Worm (Caenorhabditis elegans) whole organism, mixed stage, embryonic: ENCODE data around the gene T20D4.12.

Experiments
- M03D4.4 ChIP-seq: sonication (generic microtip); optimal IDR thresholded peaks from 2 replicates; lab custom pipeline; 2017; ENCODE audit warnings: mild to moderate bottlenecking, missing genetic modification characterization, missing compliant biosample characterization
- bed-3 ChIP-seq: fragments of 200-800 bp; sonication (Bioruptor generic); optimal IDR thresholded peaks from 3 replicates; lab custom pipeline; 2018; ENCODE audit warnings: mild to moderate bottlenecking, missing genetic modification characterization, moderate library complexity, missing compliant biosample characterization
- ceh-39 ChIP-seq: fragments of 150-350 bp; optimal IDR thresholded peaks from 2 replicates; lab custom pipeline; 2014; ENCODE audit warnings: missing biosample characterization, missing genetic modification characterization
- ceh-43 ChIP-seq: fragments of 200-800 bp; sonication (Bioruptor generic); optimal IDR thresholded peaks from 2 replicates; lab custom pipeline; 2018; ENCODE audit warnings: mild to moderate bottlenecking, missing genetic modification characterization, moderate library complexity, missing compliant biosample characterization
- ceh-83 ChIP-seq: fragments of 200-800 bp; sonication (Bioruptor generic); optimal IDR thresholded peaks from 2 replicates; lab custom pipeline; 2018; ENCODE audit warnings: mild to moderate bottlenecking, missing genetic modification characterization, missing compliant biosample characterization
- cnd-1 ChIP-seq: fragments of 200-800 bp; sonication (Bioruptor generic); optimal IDR thresholded peaks from 2 replicates; lab custom pipeline; 2018; ENCODE audit warnings: mild to moderate bottlenecking, missing genetic modification characterization, missing compliant biosample characterization
- drap-1 ChIP-seq: fragments of 200-800 bp; sonication (Bioruptor generic); optimal IDR thresholded peaks from 3 replicates; lab custom pipeline; 2018; ENCODE audit warnings: mild to moderate bottlenecking, missing genetic modification characterization, missing compliant biosample characterization
- flh-1 ChIP-seq: fragments of 200-800 bp; sonication (Bioruptor generic); optimal IDR thresholded peaks from 2 replicates; lab custom pipeline; 2018; ENCODE audit warnings: mild to moderate bottlenecking, missing genetic modification characterization, moderate library complexity, missing compliant biosample characterization
- ham-2 ChIP-seq: fragments of 200-800 bp; sonication (Bioruptor generic); optimal IDR thresholded peaks from 2 replicates; lab custom pipeline; 2018; ENCODE audit warnings: mild to moderate bottlenecking, missing genetic modification characterization, missing compliant biosample characterization
- hlh-1 ChIP-seq: fragments of 150-350 bp; optimal IDR thresholded peaks from 2 replicates; lab custom pipeline; 2014; ENCODE audit warnings: missing biosample characterization, missing genetic modification reagents, missing genetic modification characterization
- lin-13 ChIP-seq: fragments of 150-350 bp; optimal IDR thresholded peaks from 2 replicates; lab custom pipeline; 2014; ENCODE audit warnings: missing biosample characterization, missing genetic modification characterization
- mab-5 ChIP-seq: fragments of 150-350 bp; optimal IDR thresholded peaks from 2 replicates; lab custom pipeline; 2014; ENCODE audit warnings: missing biosample characterization, missing genetic modification characterization
- mep-1 ChIP-seq: fragments of 150-350 bp; optimal IDR thresholded peaks from 2 replicates; lab custom pipeline; 2017; ENCODE audit warnings: missing biosample characterization, missing genetic modification reagents, missing genetic modification characterization, inconsistent platforms
- mls-2 ChIP-seq: sonication (generic microtip); optimal IDR thresholded peaks from 2 replicates; lab custom pipeline; 2016; ENCODE audit warnings: mild to moderate bottlenecking, missing genetic modification characterization, moderate library complexity, missing compliant biosample characterization
- nhr-12 ChIP-seq: fragments of 150-350 bp; optimal IDR thresholded peaks from 2 replicates; lab custom pipeline; 2014; ENCODE audit warnings: missing biosample characterization, missing genetic modification characterization
- nhr-2 ChIP-seq: fragments of 150-350 bp; optimal IDR thresholded peaks from 2 replicates; lab custom pipeline; 2014; ENCODE audit warnings: missing biosample characterization, missing genetic modification characterization
- nhr-237 ChIP-seq: fragments of 150-350 bp; optimal IDR thresholded peaks from 2 replicates; lab custom pipeline; 2014; ENCODE audit warnings: missing biosample characterization, missing genetic modification characterization
- nhr-28 ChIP-seq: fragments of 150-350 bp; optimal IDR thresholded peaks from 2 replicates; lab custom pipeline; 2014; ENCODE audit warnings: missing biosample characterization, missing genetic modification characterization
- nhr-76 ChIP-seq: sonication (generic microtip); optimal IDR thresholded peaks from 2 replicates; lab custom pipeline; 2017; ENCODE audit warnings: missing biosample characterization, missing genetic modification characterization
- pha-4 ChIP-seq: fragments of 150-350 bp; optimal IDR thresholded peaks from 2 replicates; lab custom pipeline; 2018; ENCODE audit warnings: missing biosample characterization, missing genetic modification reagents, missing genetic modification characterization
- sem-2 ChIP-seq: fragments of 200-800 bp; sonication (Bioruptor generic); optimal IDR thresholded peaks from 2 replicates; lab custom pipeline; 2018; ENCODE audit warnings: mild to moderate bottlenecking, missing genetic modification characterization, missing compliant biosample characterization
- snpc-4 ChIP-seq: fragments of 150-350 bp; optimal IDR thresholded peaks from 2 replicates; lab custom pipeline; 2014; ENCODE audit warnings: missing biosample characterization, missing genetic modification characterization
- sptf-1 ChIP-seq: sonication (generic microtip); optimal IDR thresholded peaks from 2 replicates; lab custom pipeline; 2017; ENCODE audit warnings: mild to moderate bottlenecking, missing genetic modification characterization, moderate library complexity, missing compliant biosample characterization
- tbx-8 ChIP-seq: fragments of 200-800 bp; sonication (Bioruptor generic); optimal IDR thresholded peaks from 2 replicates; lab custom pipeline; 2018; ENCODE audit warnings: mild to moderate bottlenecking, missing genetic modification characterization, moderate library complexity, missing compliant biosample characterization
- unc-120 ChIP-seq: sonication (generic microtip); optimal IDR thresholded peaks from 2 replicates; lab custom pipeline; 2017; ENCODE audit warnings: missing genetic modification characterization, missing compliant biosample characterization; ENCODE audit not compliant: poor library complexity, severe bottlenecking
- unc-39 ChIP-seq: fragments of 150-350 bp; optimal IDR thresholded peaks from 2 replicates; lab custom pipeline; 2014; ENCODE audit warnings: missing biosample characterization, missing genetic modification characterization
- unc-62 ChIP-seq: fragments of 150-350 bp; optimal IDR thresholded peaks from 2 replicates; lab custom pipeline; 2014; ENCODE audit warnings: missing biosample characterization, missing genetic modification reagents, missing genetic modification characterization
- zip-8 ChIP-seq: fragments of 150-350 bp; optimal IDR thresholded peaks from 2 replicates; lab custom pipeline; 2014; ENCODE audit warnings: missing biosample characterization, missing genetic modification characterization
- ztf-11 ChIP-seq: fragments of 150-350 bp; optimal IDR thresholded peaks from 2 replicates; lab custom pipeline; 2014; ENCODE audit warnings: missing biosample characterization, missing genetic modification characterization

T20D4.12 gene

ce11 chrV:3372673-3373072 is 24.2 kb upstream of the T20D4.12 start, which contains the start of gene srx-121:
srx-121 (minus strand) TSS chrV:3372773.
- TF ChIP-seq mep-1 (tag; lab: Kevin White, UChicago) (no peak), M03D4.4 (tag; lab: Kevin White, UChicago) (no peak), unc-120 (tag; lab: Kevin White, UChicago) (no peak), ceh-83 (GFP tag; lab: Kevin White, UChicago) (no peak), lin-13 (tag; lab: Kevin White, UChicago) (no peak)

ce11 chrV:3376973-3377372 is 19.9 kb upstream of the T20D4.12 start, which contains the start of gene srbc-2:
srbc-2 (minus strand) TSS chrV:3377073.
- TF ChIP-seq mls-2 (tag; lab: Kevin White, UChicago): no peak
- no peak for TF ChIP-seq mep-1 (tag; lab: Kevin White, UChicago)
- no peak for TF ChIP-seq drap-1 (GFP tag; lab: Kevin White, UChicago)
- no peak for TF ChIP-seq unc-39
- no peak for TF ChIP-seq lin-13 (tag; lab: Kevin White, UChicago)
- no peak for TF ChIP-seq nhr-12 (tag; lab: Kevin White, UChicago)
- TF ChIP-seq ceh-83 (GFP tag; lab: Kevin White, UChicago): no peak
- TF ChIP-seq flh-1 (GFP tag; lab: Kevin White, UChicago): no peak
- no peak for TF ChIP-seq zip-8 (tag; lab: Kevin White, UChicago)
- no peak for TF ChIP-seq nhr-237 (tag; lab: Kevin White, UChicago)
- TF ChIP-seq cnd-1 (tag; lab: Kevin White, UChicago): no peak
- TF ChIP-seq nhr-76: no peak
- TF ChIP-seq sem-2: no peak
- no peak for TF ChIP-seq ceh-39 (tag; lab: Kevin White, UChicago)
- TF ChIP-seq sptf-1 (tag; lab: Kevin White, UChicago): no peak
- TF ChIP-seq nhr-2 (tag; lab: Kevin White, UChicago): no peak
- TF ChIP-seq unc-62 (GFP tag; lab: Kevin White, UChicago): no peak

- TF ChIP-seq hlh-1: no peak
- TF ChIP-seq nhr-12 (tag; lab: Kevin White, UChicago): no peak
- TF ChIP-seq bed-3 (GFP tag; lab: Kevin White, UChicago): no peak
- TF ChIP-seq mep-1 (tag; lab: Kevin White, UChicago): no peak
- no peak for TF ChIP-seq nhr-28 (tag; lab: Kevin White, UChicago)
These were observed 8.6 kb upstream of the T20D4.12 start for ce11 chrV:3388299-3388698.

DNA sequence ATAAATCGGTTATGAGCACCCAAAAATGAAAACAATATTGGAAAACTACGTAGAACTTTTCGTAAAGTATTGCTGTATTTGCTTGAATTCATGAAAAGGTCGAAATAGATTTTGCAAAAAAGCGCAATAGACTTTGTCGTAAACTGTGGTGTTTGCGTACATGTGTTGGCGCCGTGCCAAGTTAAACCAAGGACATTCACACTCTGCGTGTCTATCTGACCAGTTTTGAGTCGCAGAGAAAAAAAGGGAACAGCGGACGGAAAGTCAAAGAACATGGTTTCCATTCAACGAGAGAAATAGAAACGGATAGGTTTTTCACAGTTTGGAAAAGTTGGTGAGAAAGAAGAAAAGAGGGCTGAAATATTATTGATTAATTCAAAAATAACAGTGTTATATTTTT is 5.9 kb upstream of the T20D4.12 start:
- TF ChIP-seq ham-2 (GFP tag; lab: Kevin White, UChicago) (no peak), zip-8 (tag; lab: Kevin White, UChicago) (no peak), ceh-43 (GFP tag; lab: Kevin White, UChicago) (no peak), mep-1 (tag; lab: Kevin White, UChicago) (no peak), snpc-4 (tag; lab: Kevin White, UChicago) (no peak), unc-62 (GFP tag; lab: Kevin White, UChicago) (no peak), hlh-1 (no peak), ceh-83 (GFP tag; lab: Kevin White, UChicago) (no peak), tbx-8 (no peak), mab-5 (tag; lab: Kevin White, UChicago) (no peak), bed-3 (GFP tag; lab: Kevin White, UChicago) (no peak), ztf-11 (tag; lab: Kevin White, UChicago) (no peak), drap-1 (GFP tag; lab: Kevin White, UChicago) (no peak), nhr-12 (tag; lab: Kevin White, UChicago) (no peak)

DNA sequence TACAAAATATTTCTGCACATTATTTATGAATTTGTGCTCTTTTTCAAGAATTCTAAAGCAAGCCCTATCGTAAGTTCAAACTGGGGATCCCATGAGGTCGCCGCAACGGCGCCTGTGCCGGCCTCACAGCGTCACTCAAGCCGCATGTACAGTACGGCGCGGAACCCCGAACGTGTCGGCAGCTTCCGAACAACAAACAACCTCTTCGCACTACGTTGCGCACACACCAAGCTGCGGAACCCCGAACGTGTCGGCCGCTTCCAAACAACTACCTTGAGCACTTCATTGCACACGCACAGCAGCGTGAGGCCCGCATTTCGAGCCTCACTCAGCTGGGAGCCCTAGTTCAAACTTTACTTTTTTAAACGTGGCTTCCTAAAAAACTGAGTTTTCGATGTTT is 2.8 kb upstream of the T20D4.12 start:
- TF ChIP-seq bed-3 (GFP tag; lab: Kevin White, UChicago): no peak
- no peak for TF ChIP-seq unc-120 (tag; lab: Kevin White, UChicago)
- TF ChIP-seq cnd-1 (tag; lab: Kevin White, UChicago): no peak
- no peak for TF ChIP-seq drap-1 (GFP tag; lab: Kevin White, UChicago)
- no peak for TF ChIP-seq lin-13 (tag; lab: Kevin White, UChicago)
- no peak for TF ChIP-seq pha-4 (tag; lab: Kevin White, UChicago)
- TF ChIP-seq unc-62 (GFP tag; lab: Kevin White, UChicago): no peak
